Worm (Caenorhabditis elegans) whole organism, L1 larva: ENCODE results near the gene fbxa-114.
"Not testable (repeated sequence)": the region's sequence is repeated elsewhere in the genome, so short reads cannot be mapped to it uniquely, and the experiment has no call there.

ENCODE experiments used
- aly-2 ChIP-seq: fragments of 150-350 bp; optimal IDR thresholded peaks from 2 replicates; lab custom pipeline; 2014; ENCODE audit warnings: missing biosample characterization, missing genetic modification characterization
- blmp-1 ChIP-seq: fragments of 150-350 bp; optimal IDR thresholded peaks from 2 replicates; lab custom pipeline; 2014; ENCODE audit warnings: missing biosample characterization, missing genetic modification characterization
- elt-3 ChIP-seq, 6 experiments: fragments of 150-350 bp in 1 of 6; sonication (generic microtip); optimal IDR thresholded peaks; 2 replicates each; lab custom pipeline; 2017 to 2018; ENCODE audit warnings: missing biosample characterization in 6 of 6, missing genetic modification characterization in 6 of 6, inconsistent platforms in 1 of 6
- lin-15B ChIP-seq: fragments of 150-350 bp; sonication (generic microtip); optimal IDR thresholded peaks from 3 replicates; lab custom pipeline; 2014; ENCODE audit warnings: missing biosample characterization, missing genetic modification characterization
- mdl-1 ChIP-seq, 2 experiments: fragments of 150-350 bp; optimal IDR thresholded peaks; 2 replicates each; lab custom pipeline; 2014 to 2017; ENCODE audit warnings: missing biosample characterization in 2 of 2, missing genetic modification characterization in 2 of 2, inconsistent platforms in 1 of 2
- mep-1 ChIP-seq: fragments of 150-350 bp; optimal IDR thresholded peaks from 2 replicates; lab custom pipeline; 2014; ENCODE audit warnings: missing biosample characterization, missing genetic modification characterization
- nhr-12 ChIP-seq: sonication (generic microtip); optimal IDR thresholded peaks from 2 replicates; lab custom pipeline; 2017; ENCODE audit warnings: missing biosample characterization, missing genetic modification characterization
- nhr-28 ChIP-seq: fragments of 150-350 bp; optimal IDR thresholded peaks from 2 replicates; lab custom pipeline; 2014; ENCODE audit warnings: missing biosample characterization, missing genetic modification characterization
- nhr-71 ChIP-seq: sonication (generic microtip); optimal IDR thresholded peaks from 2 replicates; lab custom pipeline; 2016; ENCODE audit warnings: mild to moderate bottlenecking, missing genetic modification characterization, moderate library complexity, missing compliant biosample characterization
- pqm-1 ChIP-seq: sonication (generic microtip); optimal IDR thresholded peaks from 3 replicates; lab custom pipeline; 2017; ENCODE audit warnings: missing biosample characterization, missing genetic modification characterization
- unc-130 ChIP-seq: fragments of 150-350 bp; optimal IDR thresholded peaks from 2 replicates; lab custom pipeline; 2017; ENCODE audit warnings: missing biosample characterization, missing genetic modification characterization, inconsistent platforms
- zag-1 ChIP-seq: fragments of 150-350 bp; optimal IDR thresholded peaks from 2 replicates; lab custom pipeline; 2014; ENCODE audit warnings: missing biosample characterization, missing genetic modification characterization

ce11 chrV:20180819-20181218, 20.6 kb upstream of the fbxa-114 start:
- TF ChIP-seq unc-130 (tag; lab: Kevin White, UChicago); pqm-1 (tag; lab: Kevin White, UChicago); lin-15B (tag; lab: Kevin White, UChicago); nhr-71 (tag; lab: Kevin White, UChicago); elt-3 (tag; optimal IDR thresholded peaks at IDR 0.05; lab: Kevin White, UChicago); mdl-1 (tag; optimal IDR thresholded peaks at IDR 0.05; lab: Kevin White, UChicago); nhr-28 (tag; lab: Kevin White, UChicago); zag-1 (tag; lab: Kevin White, UChicago); nhr-12 (tag; lab: Kevin White, UChicago); blmp-1 (tag; lab: Kevin White, UChicago); aly-2 (tag; lab: Kevin White, UChicago); mep-1: not testable (repeated sequence)
